Fruit fly (Drosophila melanogaster) S2 (cell line): ENCODE results near the gene CG33985.

Experiments used
- CG8478 ChIP-seq: fragments of >200 bp; optimal IDR thresholded peaks from 2 replicates; lab custom pipeline; 2018
- CTCF ChIP-seq, 2 experiments: fragments of >200 bp; optimal IDR thresholded peaks; 2 replicates each; lab custom pipeline; 2018

DNA sequence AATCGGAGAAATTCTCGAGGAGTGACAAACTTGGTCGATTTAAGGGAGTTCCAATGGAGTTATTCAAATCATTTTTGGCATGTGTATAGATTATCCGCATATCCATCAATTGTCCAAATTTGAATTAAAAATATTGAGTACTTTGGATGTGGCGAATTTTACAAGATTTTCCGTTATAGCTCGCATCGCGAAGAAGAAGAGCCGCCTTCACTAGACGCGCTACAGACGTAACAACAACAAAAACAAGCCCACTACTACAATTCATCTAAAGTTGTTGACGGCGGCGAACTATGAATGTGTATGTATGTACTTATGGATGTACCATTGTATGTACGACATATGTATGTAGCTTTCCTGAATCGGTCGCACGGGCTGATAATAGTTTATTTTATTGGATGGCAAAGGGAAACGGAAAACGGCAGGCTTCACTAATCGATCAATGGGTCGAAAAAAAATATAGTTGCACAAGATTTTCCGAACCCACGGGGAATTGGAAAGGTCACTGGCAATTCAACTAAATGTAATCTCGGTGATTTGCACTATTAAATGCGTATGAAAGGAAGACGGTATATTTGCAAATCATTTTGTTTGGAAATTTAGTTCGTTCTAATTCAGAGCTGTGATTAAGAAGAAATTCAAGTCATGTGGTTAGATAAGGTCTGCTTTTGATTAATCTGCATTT lies 11.7 kb downstream of the CG33985 start:
- no peak for TF ChIP-seq CG8478 (lab: Kevin White, UChicago)
- TF ChIP-seq CTCF (optimal IDR thresholded peaks at IDR 0.05; lab: Kevin White, UChicago), result no peak
